Fruit fly (Drosophila melanogaster) Kc167 (cell line): Measurements from ENCODE around the gene Rpt3R.

Source experiments
- Myc ChIP-seq: fragments of >200 bp; optimal IDR thresholded peaks from 2 replicates; lab custom pipeline; 2017; ENCODE audit warnings: missing external identifiers
- Sin3A ChIP-seq: fragments of >200 bp; optimal IDR thresholded peaks from 2 replicates; lab custom pipeline; 2018; ENCODE audit warnings: missing external identifiers
- h ChIP-seq: fragments of >200 bp; optimal IDR thresholded peaks from 3 replicates; lab custom pipeline; 2018; ENCODE audit warnings: missing external identifiers
- insv ChIP-seq: fragments of >200 bp; optimal IDR thresholded peaks from 3 replicates; lab custom pipeline; 2018; ENCODE audit warnings: missing external identifiers
- psq ChIP-seq: fragments of >200 bp; optimal IDR thresholded peaks from 2 replicates; lab custom pipeline; 2017; ENCODE audit warnings: missing external identifiers
- ttk ChIP-seq: sonication (Bioruptor generic); optimal IDR thresholded peaks from 2 replicates; lab custom pipeline; 2017; ENCODE audit warnings: missing external identifiers

Rpt3R gene

dm6 chr3R:9747272-9747874 lies 8.9 kb downstream of the Rpt3R start, which contains the start of gene CG12948:
Gene CG12948 (minus strand): TSS chr3R:9747744.
- TF ChIP-seq insv (no peak), psq (no peak), Myc (no peak), h (no peak), Sin3A (lab: Kevin White, UChicago) (no peak), ttk (lab: Kevin White, UChicago) (no peak)

- no peak for TF ChIP-seq psq
- no peak for TF ChIP-seq Myc
- no peak for TF ChIP-seq insv
- TF ChIP-seq ttk (lab: Kevin White, UChicago), result no peak
- TF ChIP-seq Sin3A (lab: Kevin White, UChicago), result no peak
Observed at dm6 chr3R:9746267-9746666, 10.0 kb downstream of the Rpt3R start, which contains the start of gene CG34409. Gene CG34409 (minus strand): TSS chr3R:9746367.

- no peak for TF ChIP-seq psq
- TF ChIP-seq ttk (lab: Kevin White, UChicago), result no peak
- no peak for TF ChIP-seq Sin3A (lab: Kevin White, UChicago)
- no peak for TF ChIP-seq Myc
Observed at dm6 chr3R:9745442-9745841, 10.9 kb downstream of the Rpt3R start.

DNA sequence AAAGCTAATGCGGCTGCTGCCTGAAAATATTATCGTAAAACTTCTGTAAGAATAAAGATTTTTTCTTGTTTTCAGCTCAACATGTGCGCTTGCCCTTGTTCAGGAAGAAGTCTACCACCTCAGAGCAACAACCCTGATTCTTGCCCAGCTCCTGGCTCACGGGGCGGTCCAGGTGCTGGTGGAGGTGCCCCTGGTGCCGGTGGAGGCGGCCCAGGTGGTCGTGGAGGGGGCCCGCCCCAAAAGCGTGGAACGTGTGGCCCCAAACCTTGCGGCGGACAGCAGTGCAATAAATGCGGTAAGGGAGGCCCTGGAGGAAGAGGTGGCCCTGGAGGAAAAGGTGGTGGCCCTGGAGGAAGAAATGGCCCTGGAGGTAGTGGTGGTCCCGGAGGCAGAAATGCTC lies 12.3 kb downstream of the Rpt3R start:
- TF ChIP-seq Sin3A (lab: Kevin White, UChicago) (no peak), insv (no peak), h (no peak), psq (no peak), Myc (no peak), ttk (lab: Kevin White, UChicago) (no peak)

dm6 chr3R:9743217-9743616 lies 13.1 kb downstream of the Rpt3R start, which contains the start of gene CG31415:
Gene CG31415 (plus strand): TSS chr3R:9743517.
- no peak for TF ChIP-seq Myc
- TF ChIP-seq Sin3A (lab: Kevin White, UChicago), result no peak
- TF ChIP-seq h, result no peak
- no peak for TF ChIP-seq psq
- TF ChIP-seq insv, result no peak
- no peak for TF ChIP-seq ttk (lab: Kevin White, UChicago)

DNA sequence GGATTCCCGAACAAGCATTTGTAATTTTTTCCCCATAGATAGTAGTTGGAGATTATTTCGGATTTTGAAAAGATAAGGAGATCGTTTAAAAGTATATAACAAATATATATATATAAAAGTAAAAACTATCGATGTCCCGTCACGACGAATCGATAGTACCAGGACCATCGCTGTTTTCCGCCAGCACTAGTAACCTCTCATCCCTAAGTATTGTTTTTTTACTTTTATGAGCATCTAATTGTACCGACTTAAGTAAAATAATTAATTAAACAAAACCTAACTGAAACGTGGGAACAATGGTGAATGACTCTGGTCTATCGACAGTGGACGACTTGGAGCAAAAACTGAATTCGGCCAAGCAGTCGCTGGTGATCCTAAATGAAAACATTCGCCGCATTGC lies 15.6 kb downstream of the Rpt3R start, which contains the start of gene Pnn:
Gene Pnn, plus strand, starts transcription at position 187 of the 400 bp plus-strand sequence.
- TF ChIP-seq insv (no peak), Myc (no peak), ttk (lab: Kevin White, UChicago) (no peak), Sin3A (lab: Kevin White, UChicago) (no peak), h (no peak), psq (no peak)

- TF ChIP-seq ttk (lab: Kevin White, UChicago), result no peak
Observed at dm6 chr3R:9739793-9740192, 16.5 kb downstream of the Rpt3R start, which contains the start of gene side-VII. Gene side-VII (minus strand): TSS chr3R:9739979.

- TF ChIP-seq Myc, result no peak
- TF ChIP-seq Sin3A (lab: Kevin White, UChicago), result no peak
- no peak for TF ChIP-seq h
- TF ChIP-seq ttk (lab: Kevin White, UChicago), result no peak
- TF ChIP-seq psq, result no peak
- TF ChIP-seq insv, result no peak
Observed at dm6 chr3R:9735151-9735550, 21.2 kb downstream of the Rpt3R start.

DNA sequence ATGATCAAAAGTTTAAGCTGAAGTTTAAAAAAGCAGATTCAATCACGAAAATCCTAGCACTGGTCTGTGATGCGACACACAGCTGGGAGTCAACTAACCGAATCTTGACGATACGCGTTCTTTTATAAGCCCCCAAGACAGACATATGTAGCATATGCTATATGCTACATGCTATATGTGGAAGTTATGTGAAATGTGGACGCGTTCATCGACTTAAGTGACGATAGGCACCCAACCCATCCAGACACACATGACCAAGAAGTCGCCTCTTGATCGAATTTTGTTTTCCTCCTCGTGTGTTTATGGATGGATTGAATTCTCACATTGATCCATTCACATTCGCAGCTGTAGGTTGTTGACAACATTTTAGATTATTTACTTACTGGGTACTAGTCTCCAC lies 23.2 kb downstream of the Rpt3R start, which contains the start of gene alphaTub85E:
Gene alphaTub85E, minus strand, starts transcription at position 101 of the 400 bp plus-strand sequence.
- TF ChIP-seq h (no peak), ttk (lab: Kevin White, UChicago) (no peak), Sin3A (lab: Kevin White, UChicago) (no peak), Myc (no peak), insv (no peak), psq (no peak)

- no peak for TF ChIP-seq ttk (lab: Kevin White, UChicago)
- no peak for TF ChIP-seq Sin3A (lab: Kevin White, UChicago)
- TF ChIP-seq Myc, result no peak
- no peak for TF ChIP-seq h
- TF ChIP-seq psq, result no peak
- no peak for TF ChIP-seq insv
Observed at dm6 chr3R:9730784-9731183, 25.5 kb downstream of the Rpt3R start, which contains the start of gene FoxP. Gene FoxP (minus strand): TSS chr3R:9730872.

DNA sequence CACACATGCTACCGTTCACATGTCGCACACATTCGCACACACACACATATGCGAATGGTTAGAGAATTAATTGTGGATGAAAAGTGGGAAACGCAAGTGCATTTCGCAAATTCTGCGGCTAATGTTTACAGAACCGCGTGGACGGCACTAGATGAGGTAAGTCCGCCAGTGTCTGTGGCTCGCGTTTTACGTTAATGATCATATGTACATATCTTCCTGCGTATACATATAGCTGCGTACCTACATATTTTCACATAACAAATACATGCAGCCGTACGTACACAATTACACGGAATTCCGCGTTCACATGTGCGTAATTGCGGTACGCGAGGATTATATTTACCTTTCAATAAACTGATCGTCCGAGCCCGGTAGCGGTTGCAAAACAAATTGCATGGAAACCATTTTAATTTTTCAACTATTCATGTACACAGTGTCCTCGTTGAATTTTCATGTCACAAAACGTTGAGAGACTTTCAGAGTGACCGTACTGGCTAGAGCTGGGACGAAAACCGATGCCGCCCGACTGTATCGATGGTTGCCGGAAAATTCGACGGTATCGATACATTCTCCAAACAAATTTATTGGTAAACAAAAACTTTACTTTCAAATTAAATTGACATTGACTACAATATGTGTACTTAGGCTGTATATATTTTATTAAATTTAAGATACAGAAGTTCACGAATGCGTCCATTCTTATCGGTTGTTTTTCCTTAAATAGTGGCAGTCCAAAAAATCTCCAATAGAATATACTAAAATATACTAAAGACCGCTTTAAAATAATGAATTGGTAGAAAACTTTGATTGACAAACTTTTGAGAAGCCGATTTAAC lies 31.0 kb downstream of the Rpt3R start, which contains the start of gene hyd:
Gene hyd, minus strand, starts transcription at position 495 of the 836 bp plus-strand sequence.
- TF ChIP-seq Sin3A (lab: Kevin White, UChicago), result no peak
- TF ChIP-seq h, result no peak
- no peak for TF ChIP-seq ttk (lab: Kevin White, UChicago)
- TF ChIP-seq psq, result no peak
- TF ChIP-seq Myc, result no peak

dm6 chr3R:9710886-9711285 lies 45.4 kb downstream of the Rpt3R start, which contains the start of the genes trbd and dmt:
Gene trbd (minus strand): TSS chr3R:9711037.
Gene dmt (plus strand): TSS chr3R:9711142.
- TF ChIP-seq Myc (no peak), insv (no peak), ttk (lab: Kevin White, UChicago) (no peak), h (no peak), psq (no peak), Sin3A (lab: Kevin White, UChicago) (no peak)

DNA sequence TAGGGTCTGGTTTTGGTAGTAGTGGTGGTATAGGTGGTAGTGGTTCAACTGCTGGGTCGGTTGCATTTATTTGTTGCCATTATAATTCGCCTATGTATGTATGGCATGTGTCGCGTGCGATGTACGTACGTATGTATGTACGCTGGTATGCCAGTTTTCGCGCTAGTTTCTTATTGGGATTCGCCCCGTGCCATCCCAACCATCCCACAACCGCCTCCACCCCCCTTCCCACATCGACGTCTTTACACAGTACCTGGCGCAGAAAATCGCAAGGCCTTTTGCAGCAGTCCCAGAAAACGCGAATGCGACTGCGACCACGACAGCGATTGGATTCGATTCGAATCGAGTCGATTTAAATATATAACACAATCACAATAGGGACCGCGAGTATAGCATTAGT lies 46.1 kb downstream of the Rpt3R start:
- TF ChIP-seq ttk (lab: Kevin White, UChicago) (no peak), Sin3A (lab: Kevin White, UChicago) (no peak), psq (no peak), insv (no peak), Myc (no peak), h (no peak)
